Worm (Caenorhabditis elegans) whole organism, L1 larva: Measurements from ENCODE around the gene B0280.9.

Experiments
- C04F5.9 ChIP-seq: sonication (generic microtip); optimal IDR thresholded peaks from 2 replicates; lab custom pipeline; 2016; ENCODE audit warnings: missing genetic modification characterization, missing compliant biosample characterization
- C16A3.4 ChIP-seq: fragments of 150-350 bp; optimal IDR thresholded peaks from 2 replicates; lab custom pipeline; 2014; ENCODE audit warnings: missing biosample characterization, missing genetic modification characterization
- C34B4.2 ChIP-seq: sonication (generic microtip); optimal IDR thresholded peaks from 2 replicates; lab custom pipeline; 2017; ENCODE audit warnings: mild to moderate bottlenecking, missing genetic modification characterization, missing compliant biosample characterization
- F16B12.6 ChIP-seq: fragments of 150-350 bp; optimal IDR thresholded peaks from 2 replicates; lab custom pipeline; 2014; ENCODE audit warnings: missing biosample characterization, missing genetic modification characterization
- aha-1 ChIP-seq: fragments of 150-350 bp; optimal IDR thresholded peaks from 2 replicates; lab custom pipeline; 2014; ENCODE audit warnings: missing biosample characterization, missing genetic modification characterization
- aly-2 ChIP-seq: fragments of 150-350 bp; optimal IDR thresholded peaks from 2 replicates; lab custom pipeline; 2014; ENCODE audit warnings: missing biosample characterization, missing genetic modification characterization
- ama-1 ChIP-seq: fragments of 150-350 bp; optimal IDR thresholded peaks from 2 replicates; lab custom pipeline; 2014
- blmp-1 ChIP-seq: fragments of 150-350 bp; optimal IDR thresholded peaks from 2 replicates; lab custom pipeline; 2014; ENCODE audit warnings: missing biosample characterization, missing genetic modification characterization
- ceh-63 ChIP-seq: fragments of 200-800 bp; sonication (Bioruptor generic); optimal IDR thresholded peaks from 2 replicates; lab custom pipeline; 2018; ENCODE audit warnings: mild to moderate bottlenecking, missing genetic modification characterization, missing compliant biosample characterization
- ceh-82 ChIP-seq, 3 experiments: fragments of 150-350 bp in 1 of 3; sonication (generic microtip) in 2 of 3; optimal IDR thresholded peaks; 2 replicates each; lab custom pipeline; 2014 to 2017; ENCODE audit warnings: missing biosample characterization in 3 of 3, missing genetic modification characterization in 3 of 3
- ceh-88 ChIP-seq: fragments of 200-800 bp; sonication (Bioruptor generic); IDR thresholded peaks from 2 replicates; pipeline ENCODE4 v1.3.6; 2022; ENCODE audit warnings: missing genetic modification characterization, missing compliant biosample characterization
- ceh-90 ChIP-seq: sonication (generic microtip); optimal IDR thresholded peaks from 2 replicates; lab custom pipeline; 2016; ENCODE audit warnings: missing genetic modification characterization, missing compliant biosample characterization
- ces-1 ChIP-seq: fragments of 150-350 bp; optimal IDR thresholded peaks from 2 replicates; lab custom pipeline; 2014; ENCODE audit warnings: missing biosample characterization, missing genetic modification reagents, missing genetic modification characterization
- dpl-1 ChIP-seq, 3 experiments: fragments of 150-350 bp in 2 of 3; sonication (generic microtip) in 1 of 3; optimal IDR thresholded peaks; 2 replicates each; lab custom pipeline; 2014 to 2017; ENCODE audit warnings: missing biosample characterization in 3 of 3, missing genetic modification characterization in 3 of 3, missing genetic modification reagents in 3 of 3
- dsc-1 ChIP-seq: sonication (generic microtip); optimal IDR thresholded peaks from 2 replicates; lab custom pipeline; 2016; ENCODE audit warnings: mild to moderate bottlenecking, missing genetic modification characterization, missing compliant biosample characterization
- efl-3 ChIP-seq: fragments of 200-800 bp; sonication (Bioruptor generic); optimal IDR thresholded peaks from 2 replicates; lab custom pipeline; 2018; ENCODE audit warnings: mild to moderate bottlenecking, missing genetic modification characterization, missing compliant biosample characterization
- elt-2 ChIP-seq: sonication (generic microtip); optimal IDR thresholded peaks from 2 replicates; lab custom pipeline; 2016; ENCODE audit warnings: missing genetic modification characterization, mild to moderate bottlenecking, inconsistent platforms, missing compliant biosample characterization, missing genetic modification reagents
- ets-5 ChIP-seq: fragments of 200-800 bp; sonication (Bioruptor generic); IDR thresholded peaks from 2 replicates; pipeline ENCODE4 v1.3.6; 2022; ENCODE audit warnings: missing genetic modification characterization, missing compliant biosample characterization
- fkh-10 ChIP-seq: sonication (generic microtip); optimal IDR thresholded peaks from 2 replicates; lab custom pipeline; 2017; ENCODE audit warnings: missing biosample characterization, missing genetic modification reagents, missing genetic modification characterization
- fos-1 ChIP-seq: fragments of 150-350 bp; optimal IDR thresholded peaks from 2 replicates; lab custom pipeline; 2014; ENCODE audit warnings: missing biosample characterization, missing genetic modification characterization
- grh-1 ChIP-seq: fragments of 200-800 bp; sonication (Bioruptor generic); IDR thresholded peaks from 2 replicates; pipeline ENCODE4 v1.3.6; 2022; ENCODE audit warnings: missing genetic modification reagents, missing genetic modification characterization, missing compliant biosample characterization
- hpl-2 ChIP-seq: fragments of 150-350 bp; optimal IDR thresholded peaks from 2 replicates; lab custom pipeline; 2014; ENCODE audit warnings: missing biosample characterization, missing genetic modification reagents, missing genetic modification characterization
- irx-1 ChIP-seq: sonication (generic microtip); optimal IDR thresholded peaks from 2 replicates; lab custom pipeline; 2016; ENCODE audit warnings: missing genetic modification characterization, missing compliant biosample characterization
- isw-1 ChIP-seq: fragments of 200-800 bp; sonication (Bioruptor generic); IDR thresholded peaks from 2 replicates; pipeline ENCODE4 v1.3.6; 2022; ENCODE audit warnings: missing genetic modification characterization, missing compliant biosample characterization
- jun-1 ChIP-seq: fragments of 150-350 bp; optimal IDR thresholded peaks from 2 replicates; lab custom pipeline; 2014; ENCODE audit warnings: missing biosample characterization, missing genetic modification reagents, missing genetic modification characterization
- lin-14 ChIP-seq: fragments of 200-800 bp; sonication (Bioruptor generic); optimal IDR thresholded peaks from 2 replicates; lab custom pipeline; 2018; ENCODE audit warnings: mild to moderate bottlenecking, missing genetic modification characterization, moderate library complexity, missing compliant biosample characterization
- lin-39 ChIP-seq: fragments of 150-350 bp; optimal IDR thresholded peaks from 2 replicates; lab custom pipeline; 2014; ENCODE audit warnings: missing biosample characterization, missing genetic modification reagents, missing genetic modification characterization
- lir-3 ChIP-seq: sonication (generic microtip); optimal IDR thresholded peaks from 2 replicates; lab custom pipeline; 2016; ENCODE audit warnings: mild to moderate bottlenecking, missing genetic modification characterization, moderate library complexity, missing compliant biosample characterization; ENCODE audit not compliant: poor library complexity
- lsy-2 ChIP-seq, 2 experiments: fragments of 150-350 bp; optimal IDR thresholded peaks; 2 replicates each; lab custom pipeline; 2014; ENCODE audit warnings: missing biosample characterization in 2 of 2, missing genetic modification characterization in 2 of 2
- mab-9 ChIP-seq: fragments of 200-800 bp; sonication (Bioruptor generic); IDR thresholded peaks from 2 replicates; pipeline ENCODE4 v1.3.6; 2022; ENCODE audit warnings: missing genetic modification reagents, missing genetic modification characterization, missing compliant biosample characterization
- mef-2 ChIP-seq: fragments of 150-350 bp; optimal IDR thresholded peaks from 2 replicates; lab custom pipeline; 2014; ENCODE audit warnings: missing biosample characterization, missing genetic modification characterization
- nhr-11 ChIP-seq: fragments of 150-350 bp; optimal IDR thresholded peaks from 2 replicates; lab custom pipeline; 2014; ENCODE audit warnings: missing biosample characterization, missing genetic modification characterization
- nhr-19 ChIP-seq: fragments of 200-800 bp; sonication (Bioruptor generic); conservative IDR thresholded peaks from 2 replicates; pipeline ENCODE4 v1.3.6; 2022; ENCODE audit warnings: missing genetic modification characterization, missing compliant biosample characterization
- nhr-237 ChIP-seq: fragments of 150-350 bp; optimal IDR thresholded peaks from 2 replicates; lab custom pipeline; 2014; ENCODE audit warnings: missing biosample characterization, missing genetic modification characterization
- nhr-47 ChIP-seq: sonication (generic microtip); optimal IDR thresholded peaks from 2 replicates; lab custom pipeline; 2016; ENCODE audit warnings: mild to moderate bottlenecking, missing genetic modification characterization, moderate library complexity, missing compliant biosample characterization
- nhr-76 ChIP-seq: sonication (generic microtip); optimal IDR thresholded peaks from 2 replicates; lab custom pipeline; 2017; ENCODE audit warnings: missing biosample characterization, missing genetic modification characterization
- nhr-84 ChIP-seq: sonication (generic microtip); optimal IDR thresholded peaks from 2 replicates; lab custom pipeline; 2017; ENCODE audit warnings: missing biosample characterization, missing genetic modification characterization
- nhr-85 ChIP-seq: sonication (generic microtip); peaks from one replicate; lab custom pipeline; 2016; ENCODE audit warnings: missing genetic modification characterization, inconsistent platforms, missing compliant biosample characterization
- nhr-90 ChIP-seq: sonication (generic microtip); optimal IDR thresholded peaks from 2 replicates; lab custom pipeline; 2016; ENCODE audit warnings: mild to moderate bottlenecking, missing genetic modification characterization, missing compliant biosample characterization; ENCODE audit not compliant: poor library complexity
- pqm-1 ChIP-seq: sonication (generic microtip); optimal IDR thresholded peaks from 3 replicates; lab custom pipeline; 2017; ENCODE audit warnings: missing biosample characterization, missing genetic modification characterization
- snpc-4 ChIP-seq: fragments of 150-350 bp; optimal IDR thresholded peaks from 2 replicates; lab custom pipeline; 2014; ENCODE audit warnings: missing biosample characterization, missing genetic modification characterization
- snu-23 ChIP-seq: sonication (generic microtip); optimal IDR thresholded peaks from 2 replicates; lab custom pipeline; 2016; ENCODE audit warnings: missing genetic modification characterization, missing compliant biosample characterization
- sptf-1 ChIP-seq: fragments of 150-350 bp; optimal IDR thresholded peaks from 2 replicates; lab custom pipeline; 2014; ENCODE audit warnings: missing biosample characterization, missing genetic modification characterization
- sup-37 ChIP-seq: fragments of 200-800 bp; sonication (Bioruptor generic); optimal IDR thresholded peaks from 2 replicates; lab custom pipeline; 2018; ENCODE audit warnings: mild to moderate bottlenecking, missing genetic modification characterization, missing compliant biosample characterization
- tlp-1 ChIP-seq: fragments of 150-350 bp; optimal IDR thresholded peaks from 2 replicates; lab custom pipeline; 2014; ENCODE audit warnings: missing biosample characterization, missing genetic modification characterization
- unc-30 ChIP-seq: sonication (generic microtip); optimal IDR thresholded peaks from 2 replicates; lab custom pipeline; 2017; ENCODE audit warnings: missing biosample characterization, missing genetic modification characterization
- unc-62 ChIP-seq: fragments of 150-350 bp; optimal IDR thresholded peaks from 2 replicates; lab custom pipeline; 2014; ENCODE audit warnings: missing biosample characterization, missing genetic modification reagents, missing genetic modification characterization
- unc-86 ChIP-seq: sonication (generic microtip); optimal IDR thresholded peaks from 2 replicates; lab custom pipeline; 2016; ENCODE audit warnings: missing genetic modification characterization, missing compliant biosample characterization
- unc-98 ChIP-seq: fragments of 200-800 bp; sonication (Bioruptor generic); IDR thresholded peaks from 2 replicates; pipeline ENCODE4 v1.3.6; 2022; ENCODE audit warnings: missing genetic modification characterization, missing compliant biosample characterization
- vab-15 ChIP-seq: sonication (generic microtip); optimal IDR thresholded peaks from 2 replicates; lab custom pipeline; 2017; ENCODE audit warnings: missing genotype, mild to moderate bottlenecking, missing genetic modification characterization, missing compliant biosample characterization
- xbp-1 ChIP-seq: sonication (generic microtip); optimal IDR thresholded peaks from 2 replicates; lab custom pipeline; 2016; ENCODE audit warnings: missing genetic modification characterization, missing compliant biosample characterization
- zag-1 ChIP-seq: fragments of 150-350 bp; optimal IDR thresholded peaks from 2 replicates; lab custom pipeline; 2014; ENCODE audit warnings: missing biosample characterization, missing genetic modification characterization
- zip-4 ChIP-seq: fragments of 200-800 bp; sonication (Bioruptor generic); optimal IDR thresholded peaks from 2 replicates; lab custom pipeline; 2018; ENCODE audit warnings: mild to moderate bottlenecking, missing genetic modification characterization, moderate library complexity, missing compliant biosample characterization
- ztf-11 ChIP-seq, 2 experiments: sonication (generic microtip); optimal IDR thresholded peaks; 2 replicates each; lab custom pipeline; 2016 to 2017; ENCODE audit warnings: missing genetic modification characterization in 2 of 2, missing biosample characterization in 1 of 2, missing compliant biosample characterization in 1 of 2

The B0280.9 gene

ce11 chrIII:7087691-7088323 lies 34.9 kb downstream of the B0280.9 start, which contains the start of gene fubl-2:
TSS of gene fubl-2 (minus strand) at chrIII:7087741.
- TF ChIP-seq C04F5.9 (tag; lab: Kevin White, UChicago) (peak; percentile 45), ceh-82 (tag; optimal IDR thresholded peaks at IDR 0.05; lab: Kevin White, UChicago) (peak; percentile 12 to 45 (median 20)), jun-1 (no peak), dpl-1 (GFP tag; optimal IDR thresholded peaks at IDR 0.05; lab: Kevin White, UChicago) (peak; percentile 53 to 71 (median 54)), tlp-1 (no peak), ceh-90 (tag; lab: Kevin White, UChicago) (peak; percentile 52), nhr-84 (tag; lab: Kevin White, UChicago) (no peak), nhr-76 (tag; lab: Kevin White, UChicago) (no peak), unc-62 (GFP tag; lab: Kevin White, UChicago) (no peak), lin-14 (peak; percentile 83), ceh-63 (no peak), mab-9 (no peak), unc-86 (tag; lab: Kevin White, UChicago) (peak; percentile 43), ztf-11 (tag; optimal IDR thresholded peaks at IDR 0.05; lab: Kevin White, UChicago) (peak in 1 of 2 experiments; percentile 68), zip-4 (no peak), hpl-2 (no peak), elt-2 (no peak), unc-98 (GFP tag; lab: Robert Waterston, UW) (no peak; the same call in 1 of the 2 replicates), xbp-1 (peak; percentile 74), nhr-47 (tag; lab: Kevin White, UChicago) (peak; percentile 76), nhr-237 (no peak), blmp-1 (tag; lab: Kevin White, UChicago) (peak; percentile 34), ceh-88 (GFP tag; lab: Robert Waterston, UW) (no peak), grh-1 (GFP tag; lab: Robert Waterston, UW) (no peak), nhr-11 (tag; lab: Kevin White, UChicago) (no peak), lir-3 (tag; lab: Kevin White, UChicago) (peak; percentile 86), ama-1 (lab: Kevin White, UChicago) (no peak), sup-37 (GFP tag; lab: Kevin White, UChicago) (no peak), ets-5 (GFP tag; lab: Robert Waterston, UW) (no peak), efl-3 (GFP tag; lab: Kevin White, UChicago) (no peak), fos-1 (peak; percentile 19), unc-30 (tag; lab: Kevin White, UChicago) (no peak), nhr-90 (tag; lab: Kevin White, UChicago) (peak; percentile 72), aha-1 (tag; lab: Kevin White, UChicago) (no peak), mef-2 (tag; lab: Kevin White, UChicago) (no peak), irx-1 (tag; lab: Kevin White, UChicago) (peak; percentile 51), vab-15 (tag; lab: Kevin White, UChicago) (peak; percentile 51), nhr-85 (tag; lab: Kevin White, UChicago) (peak; percentile 87), C34B4.2 (tag; lab: Kevin White, UChicago) (no peak), snu-23 (GFP tag; lab: Kevin White, UChicago) (peak; percentile 71), C16A3.4 (peak; percentile 43), pqm-1 (tag; lab: Kevin White, UChicago) (no peak), F16B12.6 (tag; lab: Kevin White, UChicago) (peak; percentile 0), aly-2 (no peak), nhr-19 (GFP tag; lab: Robert Waterston, UW) (peak; percentile 62), lin-39 (tag; lab: Kevin White, UChicago) (no peak), ces-1 (GFP tag; lab: Kevin White, UChicago) (no peak), isw-1 (GFP tag; lab: Robert Waterston, UW) (peak; percentile 46), dsc-1 (peak; percentile 79), sptf-1 (no peak), fkh-10 (no peak), snpc-4 (tag; lab: Kevin White, UChicago) (peak; percentile 24), lsy-2 (tag; optimal IDR thresholded peaks at IDR 0.05; lab: Kevin White, UChicago) (peak; percentile 76 to 77), zag-1 (tag; lab: Kevin White, UChicago) (no peak)
